Fruit fly (Drosophila melanogaster) whole organism, embryonic: ENCODE measurements around the gene CG8814.
A peak's percentile ranks its signal among the peaks of the same experiment; 100 is the strongest.

Experiments used
- CG12219 ChIP-seq: fragments of 200-800 bp; sonication (Bioruptor generic); optimal IDR thresholded peaks from 3 replicates; lab custom pipeline; 2018; ENCODE audit warnings: missing biosample characterization, mild to moderate bottlenecking, missing genetic modification characterization
- CG12769 ChIP-seq: fragments of 200-800 bp; sonication (Bioruptor generic); optimal IDR thresholded peaks from 2 replicates; lab custom pipeline; 2019; ENCODE audit warnings: missing biosample characterization, mild to moderate bottlenecking, missing genetic modification characterization, moderate library complexity
- CG13775 ChIP-seq: fragments of 200-800 bp; sonication (Bioruptor generic); optimal IDR thresholded peaks from 3 replicates; lab custom pipeline; 2017; ENCODE audit warnings: missing biosample characterization, mild to moderate bottlenecking, missing genetic modification characterization
- CG13894 ChIP-seq: fragments of 200-800 bp; sonication (Bioruptor generic); optimal IDR thresholded peaks from 3 replicates; lab custom pipeline; 2018; ENCODE audit warnings: missing biosample characterization, mild to moderate bottlenecking, missing genetic modification characterization, moderate library complexity
- CG17802 ChIP-seq: fragments of 200-800 bp; sonication (Bioruptor generic); optimal IDR thresholded peaks from 2 replicates; lab custom pipeline; 2018; ENCODE audit warnings: missing biosample characterization, mild to moderate bottlenecking, missing genetic modification characterization, moderate library complexity
- CG1832 ChIP-seq: fragments of 200-800 bp; sonication (Bioruptor generic); optimal IDR thresholded peaks from 2 replicates; lab custom pipeline; 2017; ENCODE audit warnings: missing biosample characterization, mild to moderate bottlenecking, missing genetic modification characterization, inconsistent platforms
- CG30403 ChIP-seq: fragments of 200-800 bp; sonication (Bioruptor generic); optimal IDR thresholded peaks from 3 replicates; lab custom pipeline; 2016; ENCODE audit warnings: missing biosample characterization, missing genetic modification characterization
- CG31365 ChIP-seq: fragments of 200-800 bp; sonication (Bioruptor generic); optimal IDR thresholded peaks from 2 replicates; lab custom pipeline; 2018; ENCODE audit warnings: missing biosample characterization, mild to moderate bottlenecking, missing genetic modification characterization
- CG32772 ChIP-seq: fragments of 200-800 bp; sonication (Bioruptor generic); IDR thresholded peaks from 2 replicates; pipeline ENCODE4 v1.3.6; 2022; ENCODE audit warnings: missing biosample characterization, missing genetic modification characterization
- CG3726 ChIP-seq: fragments of 200-800 bp; sonication (Bioruptor generic); IDR thresholded peaks from 3 replicates; pipeline ENCODE4, ENCODE4 v1.3.6; 2022; ENCODE audit warnings: missing biosample characterization, missing genetic modification characterization
- CG4617 ChIP-seq: fragments of 200-800 bp; sonication (Bioruptor generic); optimal IDR thresholded peaks from 3 replicates; lab custom pipeline; 2016; ENCODE audit warnings: missing biosample characterization, missing genetic modification characterization, borderline replicate concordance
- CG4707 ChIP-seq: fragments of 200-800 bp; sonication (Bioruptor generic); optimal IDR thresholded peaks from 2 replicates; lab custom pipeline; 2018; ENCODE audit warnings: missing biosample characterization, mild to moderate bottlenecking, missing genetic modification characterization, moderate library complexity
- CG6791 ChIP-seq: fragments of 200-800 bp; sonication (Bioruptor generic); IDR thresholded peaks from 3 replicates; pipeline ENCODE4 v1.3.6; 2022; ENCODE audit warnings: missing biosample characterization, missing genetic modification characterization; ENCODE audit not compliant: partially characterized antibody
- CG8388 ChIP-seq: fragments of 200-800 bp; sonication (Bioruptor generic); optimal IDR thresholded peaks from 2 replicates; lab custom pipeline; 2019; ENCODE audit warnings: missing biosample characterization, mild to moderate bottlenecking, missing genetic modification characterization, moderate library complexity
- CG8924 ChIP-seq: fragments of 200-800 bp; optimal IDR thresholded peaks from 3 replicates; lab custom pipeline; 2019; ENCODE audit warnings: missing biosample characterization, mild to moderate bottlenecking, missing genetic modification characterization, moderate library complexity
- CkIIα-i1 ChIP-seq: fragments of 200-800 bp; sonication (Bioruptor generic); IDR thresholded peaks from 2 replicates; pipeline ENCODE4 v1.3.6; 2022; ENCODE audit warnings: missing biosample characterization, missing genetic modification characterization
- Drgx ChIP-seq: fragments of 200-800 bp; sonication (Bioruptor generic); IDR thresholded peaks from 2 replicates; pipeline ENCODE4 v1.3.6; 2022; ENCODE audit warnings: missing biosample characterization, missing genetic modification characterization
- Gug ChIP-seq: fragments of 200-800 bp; sonication (Bioruptor generic); IDR thresholded peaks from 4 replicates; pipeline ENCODE4 v1.3.6; 2022; ENCODE audit warnings: missing biosample characterization, missing genetic modification characterization
- H15 ChIP-seq: fragments of 200-800 bp; sonication (Bioruptor generic); IDR thresholded peaks from 3 replicates; pipeline ENCODE4 v1.3.6; 2022; ENCODE audit warnings: missing biosample characterization, missing genetic modification characterization
- Hr3 ChIP-seq: fragments of 200-800 bp; sonication (Bioruptor generic); optimal IDR thresholded peaks from 3 replicates; lab custom pipeline; 2016; ENCODE audit warnings: missing biosample characterization, missing genetic modification characterization
- Hsf ChIP-seq: fragments of 200-800 bp; sonication (Bioruptor generic); optimal IDR thresholded peaks from 3 replicates; lab custom pipeline; 2016; ENCODE audit warnings: missing biosample characterization, missing genetic modification characterization
- MBD-R2 ChIP-seq: fragments of 200-800 bp; sonication (Bioruptor generic); IDR thresholded peaks from 2 replicates; pipeline ENCODE4 v1.3.6; 2022; ENCODE audit warnings: missing biosample characterization, missing genetic modification characterization
- MTF-1 ChIP-seq: fragments of 200-800 bp; sonication (Bioruptor generic); optimal IDR thresholded peaks from 2 replicates; lab custom pipeline; 2018; ENCODE audit warnings: missing biosample characterization, mild to moderate bottlenecking, missing genetic modification characterization, borderline replicate concordance
- Med ChIP-seq: fragments of 200-800 bp; sonication (Bioruptor generic); peaks from one replicate; lab custom pipeline; 2016; ENCODE audit warnings: missing biosample characterization, missing genetic modification characterization, mild to moderate bottlenecking, inconsistent platforms, moderate library complexity
- PHDP ChIP-seq: fragments of 200-800 bp; sonication (Bioruptor generic); optimal IDR thresholded peaks from 3 replicates; lab custom pipeline; 2018; ENCODE audit warnings: missing biosample characterization, mild to moderate bottlenecking, missing genetic modification characterization, moderate library complexity
- Ptx1 ChIP-seq: fragments of 200-800 bp; sonication (Bioruptor generic); IDR thresholded peaks from 2 replicates; pipeline ENCODE4 v1.3.6; 2022; ENCODE audit warnings: missing biosample characterization, missing genetic modification characterization
- Ravus ChIP-seq: fragments of 200-800 bp; sonication (Bioruptor generic); IDR thresholded peaks from 2 replicates; pipeline ENCODE4 v1.3.6; 2022; ENCODE audit warnings: missing biosample characterization, missing genetic modification characterization
- Taf1 ChIP-seq: fragments of 200-800 bp; sonication (Bioruptor generic); IDR thresholded peaks from 2 replicates; pipeline ENCODE4 v1.3.6; 2022; ENCODE audit warnings: missing biosample characterization, missing genetic modification characterization
- ara ChIP-seq: fragments of 200-800 bp; sonication (Bioruptor generic); IDR thresholded peaks from 2 replicates; pipeline ENCODE4 v1.3.6; 2022; ENCODE audit warnings: missing biosample characterization, missing genetic modification characterization
- bbx ChIP-seq: fragments of 200-800 bp; sonication (Bioruptor generic); IDR thresholded peaks from 2 replicates; pipeline ENCODE4 v1.3.6; 2022; ENCODE audit warnings: missing biosample characterization, missing genetic modification characterization; ENCODE audit not compliant: partially characterized antibody
- bigmax ChIP-seq: fragments of 200-800 bp; sonication (Bioruptor generic); optimal IDR thresholded peaks from 2 replicates; lab custom pipeline; 2018; ENCODE audit warnings: missing biosample characterization, mild to moderate bottlenecking, missing genetic modification characterization
- bowl ChIP-seq: fragments of 200-800 bp; sonication (Bioruptor generic); IDR thresholded peaks from 2 replicates; pipeline ENCODE4 v1.3.6; 2022; ENCODE audit warnings: missing biosample characterization, missing genetic modification characterization
- crol ChIP-seq: fragments of 200-800 bp; sonication (Bioruptor generic); IDR thresholded peaks from 2 replicates; pipeline ENCODE4 v1.3.6; 2022; ENCODE audit warnings: missing biosample characterization, missing genetic modification characterization
- dm ChIP-seq: fragments of 200-800 bp; sonication (Bioruptor generic); optimal IDR thresholded peaks from 3 replicates; lab custom pipeline; 2016; ENCODE audit warnings: missing biosample characterization, missing genetic modification characterization
- ewg ChIP-seq: fragments of 200-800 bp; sonication (Bioruptor generic); optimal IDR thresholded peaks from 3 replicates; lab custom pipeline; 2017; ENCODE audit warnings: mild to moderate bottlenecking, missing biosample characterization, missing genetic modification reagents, missing genetic modification characterization
- gce ChIP-seq: fragments of 200-800 bp; sonication (Bioruptor generic); IDR thresholded peaks from 3 replicates; pipeline ENCODE4 v1.3.6; 2022; ENCODE audit warnings: missing biosample characterization, missing genetic modification characterization
- gro ChIP-seq: fragments of 200-800 bp; sonication (Bioruptor generic); optimal IDR thresholded peaks from 2 replicates; lab custom pipeline; 2016; ENCODE audit warnings: missing biosample characterization, missing genetic modification characterization
- gt ChIP-seq: fragments of 200-800 bp; sonication (Bioruptor generic); IDR thresholded peaks from 2 replicates; pipeline ENCODE4 v1.3.6; 2022; ENCODE audit warnings: missing biosample characterization, missing genetic modification characterization
- hkb ChIP-seq, 2 experiments: fragments of 200-800 bp in 1 of 2; fragments of >200 bp in 1 of 2; sonication (Bioruptor generic) in 1 of 2; IDR thresholded peaks in 1 of 2; optimal IDR thresholded peaks in 1 of 2; 2 replicates each; pipeline versions ENCODE4 v1.3.6 to Lab custom; 2017 to 2022; ENCODE audit warnings: missing biosample characterization in 1 of 2, missing genetic modification characterization in 1 of 2
- insv ChIP-seq, 2 experiments: fragments of 200-800 bp; sonication (Bioruptor generic); optimal IDR thresholded peaks; 3 replicates each; lab custom pipeline; 2016 to 2018; ENCODE audit warnings: missing biosample characterization in 2 of 2, missing genetic modification characterization in 2 of 2
- kay ChIP-seq: fragments of 200-800 bp; sonication (Bioruptor generic); optimal IDR thresholded peaks from 2 replicates; lab custom pipeline; 2016; ENCODE audit warnings: missing biosample characterization, missing genetic modification characterization
- pfk ChIP-seq: fragments of 200-800 bp; sonication (Bioruptor generic); optimal IDR thresholded peaks from 2 replicates; lab custom pipeline; 2018; ENCODE audit warnings: missing biosample characterization, mild to moderate bottlenecking, missing genetic modification characterization, moderate library complexity
- pnt ChIP-seq: fragments of 200-800 bp; sonication (Bioruptor generic); optimal IDR thresholded peaks from 3 replicates; lab custom pipeline; 2016; ENCODE audit warnings: missing biosample characterization, missing genetic modification characterization
- sd ChIP-seq: fragments of 200-800 bp; sonication (Bioruptor generic); optimal IDR thresholded peaks from 3 replicates; lab custom pipeline; 2018; ENCODE audit warnings: missing biosample characterization, mild to moderate bottlenecking, missing genetic modification characterization, moderate library complexity
- sr ChIP-seq: fragments of 200-800 bp; sonication (Bioruptor generic); IDR thresholded peaks from 3 replicates; pipeline ENCODE4 v1.3.6; 2022; ENCODE audit warnings: missing biosample characterization, missing genetic modification characterization
- toy ChIP-seq: fragments of 200-800 bp; sonication (Bioruptor generic); IDR thresholded peaks from 2 replicates; pipeline ENCODE4 v1.3.6; 2022; ENCODE audit warnings: missing biosample characterization, missing genetic modification characterization
- unpg ChIP-seq: fragments of 200-800 bp; sonication (Bioruptor generic); optimal IDR thresholded peaks from 3 replicates; lab custom pipeline; 2018; ENCODE audit warnings: missing biosample characterization, mild to moderate bottlenecking, missing genetic modification characterization, moderate library complexity
- zfh1 ChIP-seq: fragments of 200-800 bp; sonication (Bioruptor generic); IDR thresholded peaks from 3 replicates; pipeline ENCODE4 v1.3.6; 2022; ENCODE audit warnings: missing biosample characterization, missing genetic modification characterization

Gene CG8814

dm6 chr2L:2861140-2861884, 13.4 kb upstream of the CG8814 start (continued):
- TF ChIP-seq CG8924 (no peak), Med (peak; percentile 81), ewg (GFP tag; lab: Kevin White, UChicago) (no peak), toy (no peak), CG12769 (tag; lab: Kevin White, UChicago) (peak; percentile 45), gce (GFP tag; lab: Robert Waterston, UW) (peak; percentile 11; the same call in 1 of the 3 replicates), sr (GFP tag; lab: Robert Waterston, UW) (no peak), bowl (GFP tag; lab: Robert Waterston, UW) (no peak), CG32772 (GFP tag; lab: Robert Waterston, UW) (0 out of 2 replicates have a peak, but pooled peaks have one; percentile 25), bbx (0 out of 2 replicates have a peak, but pooled peaks have one; percentile 34), dm (GFP tag; lab: Kevin White, UChicago) (no peak), CG12219 (GFP tag; lab: Kevin White, UChicago) (peak; percentile 4), CG13775 (GFP tag; lab: Kevin White, UChicago) (no peak), crol (GFP tag; lab: Robert Waterston, UW) (no peak), hkb (optimal IDR thresholded peaks at IDR 0.05; lab: Kevin White, UChicago) (no peak), hkb (GFP tag; IDR thresholded peaks at IDR 0.05; lab: Robert Waterston, UW) (peak; percentile 16; the same call in 1 of the 2 replicates), CG8388 (no peak), CG1832 (GFP tag; lab: Kevin White, UChicago) (no peak), unpg (GFP tag; lab: Kevin White, UChicago) (peak; percentile 25), H15 (no peak), MTF-1 (GFP tag; lab: Kevin White, UChicago) (peak; percentile 56), sd (tag; lab: Kevin White, UChicago) (peak; percentile 15), CkIIα-i1 (GFP tag; lab: Robert Waterston, UW) (no peak), pnt (GFP tag; lab: Kevin White, UChicago) (no peak), CG13894 (tag; lab: Kevin White, UChicago) (peak; percentile 99), CG4707 (GFP tag; lab: Kevin White, UChicago) (peak; percentile 43), CG31365 (tag; lab: Kevin White, UChicago) (peak; percentile 30), pfk (peak; percentile 22), Ravus (GFP tag; lab: Robert Waterston, UW) (no peak), CG17802 (tag; lab: Kevin White, UChicago) (no peak), PHDP (tag; lab: Kevin White, UChicago) (peak; percentile 5)

DNA sequence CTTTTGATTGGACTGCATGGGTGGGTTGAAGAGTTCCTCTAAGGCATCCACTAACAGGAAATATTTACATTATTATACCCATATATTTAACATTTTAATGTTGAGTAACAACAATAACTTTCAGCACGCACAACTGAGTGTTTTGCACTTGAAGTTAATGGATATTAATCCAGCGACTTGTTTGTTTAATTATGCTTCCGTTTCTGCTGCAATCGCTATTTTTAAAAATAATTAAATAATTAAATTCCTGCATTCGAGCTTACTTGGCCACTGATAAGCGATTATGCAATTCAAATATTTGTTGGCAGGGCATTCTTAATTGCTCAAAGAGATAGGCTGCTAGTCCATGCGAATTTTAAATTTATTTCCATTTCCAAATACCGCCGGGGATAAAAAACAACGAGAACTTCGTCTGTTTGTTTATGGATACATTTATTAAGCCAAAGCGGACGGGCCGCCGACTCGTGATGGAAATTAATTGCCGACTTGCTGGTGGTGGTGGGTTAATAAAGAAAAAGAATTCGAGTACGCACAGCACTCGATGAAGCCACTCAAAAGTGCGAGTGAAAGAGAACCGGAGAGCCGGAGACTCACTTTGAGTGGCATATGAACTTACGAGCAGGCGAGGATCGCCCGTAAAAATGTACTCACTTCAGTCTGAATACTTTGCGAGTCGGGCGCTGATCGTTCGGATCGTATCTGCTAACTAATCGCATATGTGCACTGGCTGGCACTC, 12.6 kb upstream of the CG8814 start:
- TF ChIP-seq Ptx1 (GFP tag; lab: Robert Waterston, UW) (no peak), CG3726 (no peak), kay (GFP tag; lab: Kevin White, UChicago) (no peak), CG32772 (GFP tag; lab: Robert Waterston, UW) (no peak), CG4617 (GFP tag; lab: Kevin White, UChicago) (no peak), CG30403 (GFP tag; lab: Kevin White, UChicago) (no peak), Drgx (GFP tag; lab: Robert Waterston, UW) (peak; percentile 54), zfh1 (GFP tag; lab: Robert Waterston, UW) (no peak), Hsf (GFP tag; lab: Kevin White, UChicago) (no peak), gro (GFP tag; lab: Kevin White, UChicago) (peak; percentile 17), CG6791 (peak; percentile 68; the same call in 2 of the 3 replicates), insv (GFP tag; optimal IDR thresholded peaks at IDR 0.05; lab: Kevin White, UChicago) (no peak), Gug (GFP tag; lab: Robert Waterston, UW) (no peak), Hr3 (GFP tag; lab: Kevin White, UChicago) (no peak), ara (GFP tag; lab: Robert Waterston, UW) (no peak), pfk (no peak), MBD-R2 (no peak), gt (GFP tag; lab: Robert Waterston, UW) (no peak), Taf1 (GFP tag; lab: Robert Waterston, UW) (no peak), MTF-1 (GFP tag; lab: Kevin White, UChicago) (peak; percentile 7), bigmax (GFP tag; lab: Kevin White, UChicago) (no peak)
